Fruit fly (Drosophila melanogaster) whole organism, embryonic: ENCODE results near the gene CG3119.

Experiments
- CG8281 ChIP-seq: fragments of 200-800 bp; sonication (Bioruptor generic); optimal IDR thresholded peaks from 2 replicates; lab custom pipeline; 2018; ENCODE audit warnings: missing biosample characterization, mild to moderate bottlenecking, missing genetic modification characterization, moderate library complexity
- Hmx ChIP-seq: fragments of 200-800 bp; sonication (Bioruptor generic); optimal IDR thresholded peaks from 2 replicates; lab custom pipeline; 2016; ENCODE audit warnings: missing biosample characterization, missing genetic modification characterization
- Nf-YA ChIP-seq: fragments of 200-800 bp; sonication (Bioruptor generic); IDR thresholded peaks from 2 replicates; pipeline ENCODE4 v1.3.6; 2022; ENCODE audit warnings: missing biosample characterization, missing genetic modification characterization
- bcd ChIP-seq: fragments of 200-800 bp; sonication (Bioruptor generic); optimal IDR thresholded peaks from 2 replicates; lab custom pipeline; 2017; ENCODE audit warnings: missing biosample characterization, mild to moderate bottlenecking, missing genetic modification characterization
- pfk ChIP-seq: fragments of 200-800 bp; sonication (Bioruptor generic); optimal IDR thresholded peaks from 2 replicates; lab custom pipeline; 2018; ENCODE audit warnings: missing biosample characterization, mild to moderate bottlenecking, missing genetic modification characterization, moderate library complexity
- salm ChIP-seq: fragments of 200-800 bp; sonication (Bioruptor generic); optimal IDR thresholded peaks from 2 replicates; lab custom pipeline; 2018; ENCODE audit warnings: missing biosample characterization, mild to moderate bottlenecking, missing genetic modification characterization
- sc ChIP-seq, 3 experiments: fragments of >200 bp in 2 of 3; fragments of 200-800 bp in 1 of 3; sonication (Bioruptor generic) in 1 of 3; optimal IDR thresholded peaks; 2 replicates in 2 of 3; 3 replicates in 1 of 3; lab custom pipeline; 2017; ENCODE audit warnings: mild to moderate bottlenecking in 1 of 3, missing biosample characterization in 1 of 3, missing genetic modification characterization in 1 of 3, missing genetic modification reagents in 1 of 3

- TF ChIP-seq bcd (GFP tag; lab: Kevin White, UChicago) (no peak), Hmx (no peak), Nf-YA (no peak), CG8281 (tag; lab: Kevin White, UChicago) (no peak), salm (tag; lab: Kevin White, UChicago) (no peak), sc (optimal IDR thresholded peaks at IDR 0.05; lab: Kevin White, UChicago) (no peak), sc (GFP tag; optimal IDR thresholded peaks at IDR 0.05; lab: Kevin White, UChicago) (no peak), pfk (GFP tag; lab: Kevin White, UChicago) (no peak)
Measured at dm6 chr2L:2815673-2816072, 22.0 kb downstream of the CG3119 start, which contains the start of gene G6P.
